Worm (Caenorhabditis elegans) whole organism, young adult: ENCODE results near the gene clec-180.

Experiments
- B0336.3 ChIP-seq: fragments of 200-800 bp; sonication (Bioruptor generic); IDR thresholded peaks from 2 replicates; pipeline ENCODE4 v1.3.6; 2022; ENCODE audit warnings: missing genetic modification characterization, missing compliant biosample characterization
- F33H1.4 ChIP-seq: fragments of 200-800 bp; sonication (Bioruptor generic); IDR thresholded peaks from 2 replicates; pipeline ENCODE4 v1.3.6; 2022; ENCODE audit warnings: missing genetic modification reagents, missing genetic modification characterization, missing compliant biosample characterization
- F37B4.10 ChIP-seq: fragments of 200-800 bp; sonication (Bioruptor generic); IDR thresholded peaks from 2 replicates; pipeline ENCODE4 v1.3.6; 2022; ENCODE audit warnings: missing genetic modification characterization, missing compliant biosample characterization
- F49E8.2 ChIP-seq: sonication (generic microtip); optimal IDR thresholded peaks from 3 replicates; lab custom pipeline; 2017; ENCODE audit warnings: missing genetic modification characterization, mild to moderate bottlenecking, missing compliant biosample characterization, antibody characterized with exemption, moderate library complexity; ENCODE audit not compliant: insufficient read depth
- F57A8.1 ChIP-seq: fragments of 200-800 bp; sonication (Bioruptor generic); optimal IDR thresholded peaks from 2 replicates; lab custom pipeline; 2018; ENCODE audit warnings: mild to moderate bottlenecking, missing genetic modification characterization, moderate library complexity, missing compliant biosample characterization
- K12H6.12 ChIP-seq: fragments of 200-800 bp; sonication (Bioruptor generic); optimal IDR thresholded peaks from 2 replicates; lab custom pipeline; 2018; ENCODE audit warnings: mild to moderate bottlenecking, missing genetic modification characterization, missing compliant biosample characterization
- Y53F4B.3 ChIP-seq: fragments of 200-800 bp; sonication (Bioruptor generic); IDR thresholded peaks from 2 replicates; pipeline ENCODE4 v1.3.6; 2022; ENCODE audit warnings: missing genetic modification reagents, missing genetic modification characterization, missing compliant biosample characterization
- Y67H2A.10 ChIP-seq: fragments of 200-800 bp; sonication (Bioruptor generic); conservative IDR thresholded peaks from 2 replicates; pipeline ENCODE4 v1.3.6; 2022; ENCODE audit warnings: missing genetic modification reagents, missing genetic modification characterization, missing compliant biosample characterization
- Y95B8A.8 ChIP-seq: fragments of 200-800 bp; sonication (Bioruptor generic); IDR thresholded peaks from 2 replicates; pipeline ENCODE4 v1.3.6; 2022; ENCODE audit warnings: missing genetic modification reagents, missing genetic modification characterization, missing compliant biosample characterization
- athp-1 ChIP-seq: sonication (generic microtip); optimal IDR thresholded peaks from 2 replicates; lab custom pipeline; 2017; ENCODE audit warnings: mild to moderate bottlenecking, missing genetic modification characterization, missing compliant biosample characterization
- attf-5 ChIP-seq: fragments of 200-800 bp; sonication (Bioruptor generic); optimal IDR thresholded peaks from 2 replicates; lab custom pipeline; 2018; ENCODE audit warnings: mild to moderate bottlenecking, missing genetic modification characterization, missing compliant biosample characterization
- cebp-1 ChIP-seq, 2 experiments: fragments of 200-800 bp in 1 of 2; sonication (Bioruptor generic) in 1 of 2; sonication (generic microtip) in 1 of 2; IDR thresholded peaks in 1 of 2; optimal IDR thresholded peaks in 1 of 2; 2 replicates each; pipeline versions ENCODE4 v1.3.6 to Lab custom; 2017 to 2022; ENCODE audit warnings: missing compliant biosample characterization in 2 of 2, missing genetic modification characterization in 2 of 2, mild to moderate bottlenecking in 1 of 2, missing genetic modification reagents in 1 of 2, moderate library complexity in 1 of 2
- cebp-2 ChIP-seq: fragments of 200-800 bp; sonication (Bioruptor generic); IDR thresholded peaks from 2 replicates; pipeline ENCODE4 v1.3.6; 2022; ENCODE audit warnings: missing genetic modification characterization, missing compliant biosample characterization
- ceh-79 ChIP-seq: sonication (generic microtip); optimal IDR thresholded peaks from 2 replicates; lab custom pipeline; 2017; ENCODE audit warnings: mild to moderate bottlenecking, missing genetic modification characterization, missing compliant biosample characterization
- dpl-1 ChIP-seq: fragments of 150-350 bp; optimal IDR thresholded peaks from 2 replicates; lab custom pipeline; 2014; ENCODE audit warnings: missing biosample characterization, missing genetic modification reagents, missing genetic modification characterization
- efl-1 ChIP-seq: fragments of 150-350 bp; optimal IDR thresholded peaks from 2 replicates; lab custom pipeline; 2014; ENCODE audit warnings: missing biosample characterization, missing genetic modification reagents, missing genetic modification characterization
- egl-18 ChIP-seq: fragments of 200-800 bp; sonication (Bioruptor generic); IDR thresholded peaks from 2 replicates; pipeline ENCODE4 v1.3.6; 2022; ENCODE audit warnings: missing genetic modification reagents, missing genetic modification characterization, missing compliant biosample characterization
- gei-17 ChIP-seq: fragments of 200-800 bp; sonication (Bioruptor generic); optimal IDR thresholded peaks from 2 replicates; lab custom pipeline; 2018; ENCODE audit warnings: mild to moderate bottlenecking, missing genetic modification characterization, missing compliant biosample characterization
- him-1 ChIP-seq: sonication (generic microtip); optimal IDR thresholded peaks from 2 replicates; lab custom pipeline; 2016; ENCODE audit warnings: missing genotype, missing genetic modification reagents, missing genetic modification characterization, missing compliant biosample characterization
- hlh-12 ChIP-seq: sonication (generic microtip); optimal IDR thresholded peaks from 2 replicates; lab custom pipeline; 2016; ENCODE audit warnings: missing genetic modification characterization, missing compliant biosample characterization
- hmg-1.2 ChIP-seq: fragments of 200-800 bp; sonication (Bioruptor generic); IDR thresholded peaks from 2 replicates; pipeline ENCODE4 v1.3.6; 2022; ENCODE audit warnings: missing genetic modification reagents, missing genetic modification characterization, missing compliant biosample characterization
- lag-1 ChIP-seq: fragments of 200-800 bp; sonication (Bioruptor generic); IDR thresholded peaks from 2 replicates; pipeline ENCODE4 v1.3.6; 2022; ENCODE audit warnings: missing genetic modification reagents, missing genetic modification characterization, missing compliant biosample characterization
- lin-26 ChIP-seq: fragments of 200-800 bp; sonication (Bioruptor generic); IDR thresholded peaks from 2 replicates; pipeline ENCODE4 v1.3.6; 2022; ENCODE audit warnings: missing genetic modification reagents, missing genetic modification characterization, missing compliant biosample characterization
- lin-40 ChIP-seq: sonication (generic microtip); optimal IDR thresholded peaks from 2 replicates; lab custom pipeline; 2016; ENCODE audit warnings: missing genetic modification characterization, mild to moderate bottlenecking, missing compliant biosample characterization, missing genotype, missing genetic modification reagents
- lsy-27 ChIP-seq: sonication (generic microtip); optimal IDR thresholded peaks from 2 replicates; lab custom pipeline; 2017; ENCODE audit warnings: missing genetic modification characterization, mild to moderate bottlenecking, missing compliant biosample characterization, antibody characterized with exemption, missing genotype, borderline replicate concordance; ENCODE audit not compliant: insufficient read depth
- nfyb-1 ChIP-seq: fragments of 200-800 bp; sonication (Bioruptor generic); IDR thresholded peaks from 2 replicates; pipeline ENCODE4 v1.3.6; 2022; ENCODE audit warnings: missing genetic modification reagents, missing genetic modification characterization, missing compliant biosample characterization
- nhr-120 ChIP-seq: fragments of 200-800 bp; sonication (Bioruptor generic); IDR thresholded peaks from 2 replicates; pipeline ENCODE4 v1.3.6; 2022; ENCODE audit warnings: missing genetic modification characterization, missing compliant biosample characterization
- snpc-4 ChIP-seq, 5 experiments: fragments of 150-350 bp in 1 of 5; sonication (generic microtip) in 4 of 5; optimal IDR thresholded peaks; 2 replicates each; lab custom pipeline; 2014 to 2018; ENCODE audit warnings: missing genetic modification characterization in 5 of 5, missing biosample characterization in 3 of 5, antibody characterized with exemption in 2 of 5, mild to moderate bottlenecking in 2 of 5, missing compliant biosample characterization in 2 of 5, missing genotype in 2 of 5, moderate library complexity in 2 of 5, missing genetic modification reagents in 1 of 5
- sptf-2 ChIP-seq: fragments of 200-800 bp; sonication (Bioruptor generic); optimal IDR thresholded peaks from 2 replicates; lab custom pipeline; 2018; ENCODE audit warnings: mild to moderate bottlenecking, missing genetic modification characterization, missing compliant biosample characterization
- tlf-1 ChIP-seq: fragments of 200-800 bp; sonication (Bioruptor generic); optimal IDR thresholded peaks from 2 replicates; lab custom pipeline; 2018; ENCODE audit warnings: mild to moderate bottlenecking, missing genetic modification characterization, missing compliant biosample characterization
- unc-130 ChIP-seq: sonication (generic microtip); optimal IDR thresholded peaks from 2 replicates; lab custom pipeline; 2016; ENCODE audit warnings: missing genetic modification reagents, missing genetic modification characterization, missing compliant biosample characterization
- zfh-2 ChIP-seq: fragments of 200-800 bp; sonication (Bioruptor generic); conservative IDR thresholded peaks from 2 replicates; pipeline ENCODE4 v1.3.6; 2022; ENCODE audit warnings: missing genetic modification reagents, missing genetic modification characterization, missing compliant biosample characterization
- zim-3 ChIP-seq: sonication (generic microtip); optimal IDR thresholded peaks from 2 replicates; lab custom pipeline; 2017; ENCODE audit warnings: mild to moderate bottlenecking, missing genetic modification characterization, moderate library complexity, missing compliant biosample characterization
- ztf-28 ChIP-seq: fragments of 200-800 bp; sonication (Bioruptor generic); IDR thresholded peaks from 2 replicates; pipeline ENCODE4 v1.3.6; 2022; ENCODE audit warnings: missing genetic modification reagents, missing genetic modification characterization, missing compliant biosample characterization
- ztf-3 ChIP-seq: fragments of 200-800 bp; sonication (Bioruptor generic); optimal IDR thresholded peaks from 2 replicates; lab custom pipeline; 2018; ENCODE audit warnings: mild to moderate bottlenecking, missing genetic modification characterization, missing compliant biosample characterization
- ztf-6 ChIP-seq: fragments of 200-800 bp; sonication (Bioruptor generic); IDR thresholded peaks from 2 replicates; pipeline ENCODE4 v1.3.6; 2022; ENCODE audit warnings: missing genetic modification reagents, missing genetic modification characterization, missing compliant biosample characterization

The clec-180 gene

ce11 chrIV:7585273-7585882 lies 16.7 kb downstream of the clec-180 start:
- TF ChIP-seq sptf-2 (no peak), egl-18 (GFP tag; lab: Robert Waterston, UW) (0 out of 2 replicates have a peak, but pooled peaks have one; percentile 26), F49E8.2 (tag; lab: Kevin White, UChicago) (no peak), F57A8.1 (no peak), Y53F4B.3 (GFP tag; lab: Robert Waterston, UW) (no peak), nhr-120 (GFP tag; lab: Robert Waterston, UW) (no peak)

- TF ChIP-seq cebp-2 (GFP tag; lab: Robert Waterston, UW): no peak
- no peak for TF ChIP-seq lin-40 (tag; lab: Kevin White, UChicago)
- TF ChIP-seq Y95B8A.8 (GFP tag; lab: Robert Waterston, UW): no peak
- no peak for TF ChIP-seq attf-5 (GFP tag; lab: Kevin White, UChicago)
- no peak for TF ChIP-seq dpl-1 (GFP tag; lab: Kevin White, UChicago)
- TF ChIP-seq lsy-27: no peak
- no peak for TF ChIP-seq K12H6.12 (tag; lab: Kevin White, UChicago)
- TF ChIP-seq ztf-6 (GFP tag; lab: Robert Waterston, UW): no peak
- no peak for TF ChIP-seq snpc-4 (GFP tag; optimal IDR thresholded peaks at IDR 0.05; lab: Kevin White, UChicago)
- TF ChIP-seq snpc-4 (tag; optimal IDR thresholded peaks at IDR 0.05; lab: Kevin White, UChicago): no peak
- no peak for TF ChIP-seq ztf-3
- no peak for TF ChIP-seq sptf-2
- TF ChIP-seq gei-17 (GFP tag; lab: Kevin White, UChicago): no peak
- TF ChIP-seq, all 124 proteins: peak for 0
These were observed 18.3 kb downstream of the clec-180 start for ce11 chrIV:7586972-7587371.

- TF ChIP-seq egl-18 (GFP tag; lab: Robert Waterston, UW) (no peak), cebp-1 (GFP tag; IDR thresholded peaks at IDR 0.05; lab: Robert Waterston, UW) (no peak), cebp-1 (tag; optimal IDR thresholded peaks at IDR 0.05; lab: Kevin White, UChicago) (no peak), F37B4.10 (GFP tag; lab: Robert Waterston, UW) (no peak), nfyb-1 (GFP tag; lab: Robert Waterston, UW) (no peak), B0336.3 (GFP tag; lab: Robert Waterston, UW) (no peak), Y67H2A.10 (GFP tag; lab: Robert Waterston, UW) (no peak), lag-1 (GFP tag; lab: Robert Waterston, UW) (no peak), snpc-4 (GFP tag; optimal IDR thresholded peaks at IDR 0.05; lab: Kevin White, UChicago) (no peak), snpc-4 (tag; optimal IDR thresholded peaks at IDR 0.05; lab: Kevin White, UChicago) (no peak), lin-26 (GFP tag; lab: Robert Waterston, UW) (no peak), efl-1 (GFP tag; lab: Kevin White, UChicago) (no peak), tlf-1 (no peak), K12H6.12 (tag; lab: Kevin White, UChicago) (no peak), unc-130 (no peak), hmg-1.2 (GFP tag; lab: Robert Waterston, UW) (no peak), zim-3 (tag; lab: Kevin White, UChicago) (no peak), ceh-79 (tag; lab: Kevin White, UChicago) (no peak), hlh-12 (no peak)
- TF ChIP-seq, all 124 proteins: peak for 0
These were observed 19.9 kb downstream of the clec-180 start, which contains the start of gene cla-1 for ce11 chrIV:7588631-7589030. cla-1 (plus strand) TSS chrIV:7588931.

ce11 chrIV:7605413-7605812 lies 36.7 kb downstream of the clec-180 start:
- TF ChIP-seq athp-1: no peak
- TF ChIP-seq F33H1.4 (GFP tag; lab: Robert Waterston, UW): no peak
- no peak for TF ChIP-seq ztf-28 (GFP tag; lab: Robert Waterston, UW)
- TF ChIP-seq zfh-2 (GFP tag; lab: Robert Waterston, UW): 0 out of 2 replicates have a peak, but pooled peaks have one; percentile 8
- no peak for TF ChIP-seq him-1 (tag; lab: Kevin White, UChicago)
- TF ChIP-seq, all 124 proteins: peak for 1
